Worm (Caenorhabditis elegans): ENCODE measurements around the gene F37C4.6.

- TF ChIP-seq flt-1 (GFP tag; IDR thresholded peaks at IDR 0.05), result no peak
- no peak for TF ChIP-seq T22C8.4 (GFP tag; IDR thresholded peaks at IDR 0.05)
- no peak for TF ChIP-seq klf-2 (GFP tag; conservative IDR thresholded peaks at IDR 0.05)
- no peak for TF ChIP-seq tab-1 (GFP tag; IDR thresholded peaks at IDR 0.05)
- TF ChIP-seq cog-1 (tag; optimal IDR thresholded peaks at IDR 0.05), result no peak
- TF ChIP-seq ztf-29 (GFP tag; IDR thresholded peaks at IDR 0.05), result no peak
- no peak for TF ChIP-seq ref-1 (GFP tag; conservative IDR thresholded peaks at IDR 0.05)
These were observed 3.0 kb upstream of the F37C4.6 start, which contains the start of the genes F37C4.8 and oac-23 for ce11 chrIV:3881119-3881518.
